ENCODE assay signal across 5 fruit fly cellular contexts in genomic region chr3L:11006433-11006832, dm6.
A peak's percentile ranks its signal among the peaks of the same experiment; 100 is the strongest.
TF ChIP-seq lines count a peak whose summit lies in the region.

No protein-coding gene starts in this region.

- no peak for TF ChIP-seq CTCF in whole organism, embryonic (GFP tag; optimal IDR thresholded peaks at IDR 0.05; lab: Kevin White, UChicago)

TF ChIP-seq in whole organism, adult, 20 proteins besides CTCF, POLR2A, EP300 and RAD21:
- TF ChIP-seq tj (GFP tag; optimal IDR thresholded peaks at IDR 0.05; lab: Kevin White, UChicago), result no peak
- peak; percentile 10 for TF ChIP-seq kay (GFP tag; lab: Kevin White, UChicago; ENCODE audit: borderline replicate concordance)

TF ChIP-seq in whole organism, embryonic, 481 proteins besides CTCF, POLR2A, EP300 and RAD21:
- TF ChIP-seq nom (GFP tag; optimal IDR thresholded peaks at IDR 0.05; lab: Kevin White, UChicago) (peak; percentile 34), fu2 (GFP tag; optimal IDR thresholded peaks at IDR 0.05; lab: Kevin White, UChicago) (no peak), nmo (GFP tag; optimal IDR thresholded peaks at IDR 0.05; lab: Kevin White, UChicago) (no peak), CG17912 (GFP tag; optimal IDR thresholded peaks at IDR 0.05; lab: Kevin White, UChicago) (no peak), CG10321 (GFP tag; IDR thresholded peaks at IDR 0.05; lab: Robert Waterston, UW) (no peak), CG12071 (GFP tag; optimal IDR thresholded peaks at IDR 0.05; lab: Kevin White, UChicago) (no peak), phol (tag; optimal IDR thresholded peaks at IDR 0.05; lab: Kevin White, UChicago) (no peak), bab2 (GFP tag; optimal IDR thresholded peaks at IDR 0.05; lab: Kevin White, UChicago) (no peak)

TF ChIP-seq in whole organism, prepupa, 60 proteins besides CTCF, POLR2A, EP300 and RAD21:
- no peak for TF ChIP-seq salr (GFP tag; optimal IDR thresholded peaks at IDR 0.05; lab: Kevin White, UChicago)
- peak; percentile 39 for TF ChIP-seq CG34406 (GFP tag; optimal IDR thresholded peaks at IDR 0.05; lab: Kevin White, UChicago)
- peak; percentile 19 for TF ChIP-seq esn (GFP tag; optimal IDR thresholded peaks at IDR 0.05; lab: Kevin White, UChicago)
- TF ChIP-seq ss (GFP tag; optimal IDR thresholded peaks at IDR 0.05; lab: Kevin White, UChicago), result peak; percentile 14 to 32
- TF ChIP-seq fd85E (GFP tag; optimal IDR thresholded peaks at IDR 0.05; lab: Kevin White, UChicago), result no peak
- peak; percentile 19 for TF ChIP-seq Met (GFP tag; optimal IDR thresholded peaks at IDR 0.05; lab: Kevin White, UChicago)
- peak; percentile 69 for TF ChIP-seq Eip78C (GFP tag; lab: Kevin White, UChicago)
- TF ChIP-seq Sox14 (GFP tag; optimal IDR thresholded peaks at IDR 0.05; lab: Kevin White, UChicago), result peak; percentile 32
- peak; percentile 3 for TF ChIP-seq CG9139 (GFP tag; optimal IDR thresholded peaks at IDR 0.05; lab: Kevin White, UChicago)
- no peak for TF ChIP-seq Gug (GFP tag; IDR thresholded peaks at IDR 0.05; lab: Robert Waterston, UW)
- no peak for TF ChIP-seq OdsH (GFP tag; optimal IDR thresholded peaks at IDR 0.05; lab: Kevin White, UChicago)
- no peak for TF ChIP-seq dsx (GFP tag; optimal IDR thresholded peaks at IDR 0.05; lab: Kevin White, UChicago; ENCODE audit: poor library complexity, severe bottlenecking)
- peak; percentile 60 for TF ChIP-seq svp (GFP tag; lab: Kevin White, UChicago)
- TF ChIP-seq Smox (GFP tag; optimal IDR thresholded peaks at IDR 0.05; lab: Kevin White, UChicago), result no peak
- peak; percentile 13 for TF ChIP-seq CG6808 (GFP tag; optimal IDR thresholded peaks at IDR 0.05; lab: Kevin White, UChicago)
- no peak for TF ChIP-seq CG31627 (GFP tag; optimal IDR thresholded peaks at IDR 0.05; lab: Kevin White, UChicago)
- TF ChIP-seq CG8632 (GFP tag; optimal IDR thresholded peaks at IDR 0.05; lab: Kevin White, UChicago), result peak; percentile 33
- TF ChIP-seq Eip75B (GFP tag; optimal IDR thresholded peaks at IDR 0.05; lab: Kevin White, UChicago), result no peak

TF ChIP-seq in whole organism, pupa, 21 proteins besides CTCF, POLR2A, EP300 and RAD21:
- TF ChIP-seq CG9948 (tag; optimal IDR thresholded peaks at IDR 0.05; lab: Kevin White, UChicago) (no peak), CG10348 (GFP tag; IDR thresholded peaks at IDR 0.05; lab: Robert Waterston, UW) (no peak), Snoo (tag; optimal IDR thresholded peaks at IDR 0.05; lab: Kevin White, UChicago) (peak; percentile 34), Pif1B (GFP tag; optimal IDR thresholded peaks at IDR 0.05; lab: Kevin White, UChicago) (no peak), rn (GFP tag; IDR thresholded peaks at IDR 0.05; lab: Robert Waterston, UW) (no peak), CG8159 (tag; optimal IDR thresholded peaks at IDR 0.05; lab: Kevin White, UChicago) (no peak), Pif1A (GFP tag; optimal IDR thresholded peaks at IDR 0.05; lab: Kevin White, UChicago) (peak; percentile 36), CG32121 (GFP tag; IDR thresholded peaks at IDR 0.05; lab: Robert Waterston, UW) (no peak), gl (tag; optimal IDR thresholded peaks at IDR 0.05; lab: Kevin White, UChicago) (no peak)

TF ChIP-seq in whole organism, wandering third instar larva, 38 proteins besides CTCF, POLR2A, EP300 and RAD21:
- TF ChIP-seq Sp1 (GFP tag; optimal IDR thresholded peaks at IDR 0.05; lab: Kevin White, UChicago) (peak; percentile 63), CG32264 (GFP tag; optimal IDR thresholded peaks at IDR 0.05; lab: Kevin White, UChicago) (no peak)
